Worm (Caenorhabditis elegans) whole organism, L1 larva: Measurements from ENCODE around the gene R05G9.1.

ENCODE experiments used
- C04F5.9 ChIP-seq: sonication (generic microtip); optimal IDR thresholded peaks from 2 replicates; lab custom pipeline; 2016; ENCODE audit warnings: missing genetic modification characterization, missing compliant biosample characterization
- C16A3.4 ChIP-seq: fragments of 150-350 bp; optimal IDR thresholded peaks from 2 replicates; lab custom pipeline; 2014; ENCODE audit warnings: missing biosample characterization, missing genetic modification characterization
- Y116A8C.19 ChIP-seq: sonication (generic microtip); optimal IDR thresholded peaks from 2 replicates; lab custom pipeline; 2016; ENCODE audit warnings: missing compliant biosample characterization, missing genetic modification characterization, borderline replicate concordance
- aha-1 ChIP-seq: fragments of 150-350 bp; optimal IDR thresholded peaks from 2 replicates; lab custom pipeline; 2014; ENCODE audit warnings: missing biosample characterization, missing genetic modification characterization
- aly-2 ChIP-seq: fragments of 150-350 bp; optimal IDR thresholded peaks from 2 replicates; lab custom pipeline; 2014; ENCODE audit warnings: missing biosample characterization, missing genetic modification characterization
- ceh-63 ChIP-seq: fragments of 200-800 bp; sonication (Bioruptor generic); optimal IDR thresholded peaks from 2 replicates; lab custom pipeline; 2018; ENCODE audit warnings: mild to moderate bottlenecking, missing genetic modification characterization, missing compliant biosample characterization
- ceh-8 ChIP-seq: fragments of 200-800 bp; sonication (Bioruptor generic); optimal IDR thresholded peaks from 2 replicates; lab custom pipeline; 2018; ENCODE audit warnings: mild to moderate bottlenecking, missing genetic modification characterization, moderate library complexity, missing compliant biosample characterization
- ceh-82 ChIP-seq, 3 experiments: fragments of 150-350 bp in 1 of 3; sonication (generic microtip) in 2 of 3; optimal IDR thresholded peaks; 2 replicates each; lab custom pipeline; 2014 to 2017; ENCODE audit warnings: missing biosample characterization in 3 of 3, missing genetic modification characterization in 3 of 3
- ceh-90 ChIP-seq: sonication (generic microtip); optimal IDR thresholded peaks from 2 replicates; lab custom pipeline; 2016; ENCODE audit warnings: missing genetic modification characterization, missing compliant biosample characterization
- dsc-1 ChIP-seq: sonication (generic microtip); optimal IDR thresholded peaks from 2 replicates; lab custom pipeline; 2016; ENCODE audit warnings: mild to moderate bottlenecking, missing genetic modification characterization, missing compliant biosample characterization
- efl-1 ChIP-seq, 4 experiments: fragments of 150-350 bp; optimal IDR thresholded peaks in 3 of 4; peaks in 1 of 4; 1 replicate in 1 of 4; 2 replicates in 3 of 4; lab custom pipeline; 2014; ENCODE audit warnings: missing biosample characterization in 2 of 4, missing genetic modification characterization in 2 of 4, missing genetic modification reagents in 2 of 4
- efl-3 ChIP-seq: fragments of 200-800 bp; sonication (Bioruptor generic); optimal IDR thresholded peaks from 2 replicates; lab custom pipeline; 2018; ENCODE audit warnings: mild to moderate bottlenecking, missing genetic modification characterization, missing compliant biosample characterization
- egl-27 ChIP-seq, 2 experiments: fragments of 150-350 bp in 1 of 2; sonication (generic microtip); optimal IDR thresholded peaks; 3 replicates each; lab custom pipeline; 2017 to 2018; ENCODE audit warnings: missing biosample characterization in 2 of 2, missing genetic modification characterization in 2 of 2, missing genetic modification reagents in 2 of 2
- fkh-8 ChIP-seq: sonication (generic microtip); optimal IDR thresholded peaks from 2 replicates; lab custom pipeline; 2016; ENCODE audit warnings: mild to moderate bottlenecking, missing genetic modification characterization, missing compliant biosample characterization
- grh-1 ChIP-seq: fragments of 200-800 bp; sonication (Bioruptor generic); IDR thresholded peaks from 2 replicates; pipeline ENCODE4 v1.3.6; 2022; ENCODE audit warnings: missing genetic modification reagents, missing genetic modification characterization, missing compliant biosample characterization
- hlh-17 ChIP-seq: fragments of 200-800 bp; sonication (Bioruptor generic); optimal IDR thresholded peaks from 2 replicates; lab custom pipeline; 2018; ENCODE audit warnings: missing genetic modification characterization, mild to moderate bottlenecking, missing compliant biosample characterization, moderate library complexity, borderline replicate concordance
- hpl-2 ChIP-seq: fragments of 150-350 bp; optimal IDR thresholded peaks from 2 replicates; lab custom pipeline; 2014; ENCODE audit warnings: missing biosample characterization, missing genetic modification reagents, missing genetic modification characterization
- jun-1 ChIP-seq: fragments of 150-350 bp; optimal IDR thresholded peaks from 2 replicates; lab custom pipeline; 2014; ENCODE audit warnings: missing biosample characterization, missing genetic modification reagents, missing genetic modification characterization
- lin-14 ChIP-seq: fragments of 200-800 bp; sonication (Bioruptor generic); optimal IDR thresholded peaks from 2 replicates; lab custom pipeline; 2018; ENCODE audit warnings: mild to moderate bottlenecking, missing genetic modification characterization, moderate library complexity, missing compliant biosample characterization
- lin-15B ChIP-seq: fragments of 150-350 bp; sonication (generic microtip); optimal IDR thresholded peaks from 3 replicates; lab custom pipeline; 2014; ENCODE audit warnings: missing biosample characterization, missing genetic modification characterization
- lin-35 ChIP-seq, 2 experiments: fragments of 150-350 bp; optimal IDR thresholded peaks; 2 replicates each; lab custom pipeline; 2014; ENCODE audit warnings: missing biosample characterization in 2 of 2, missing genetic modification characterization in 2 of 2, missing genetic modification reagents in 2 of 2
- lir-3 ChIP-seq: sonication (generic microtip); optimal IDR thresholded peaks from 2 replicates; lab custom pipeline; 2016; ENCODE audit warnings: mild to moderate bottlenecking, missing genetic modification characterization, moderate library complexity, missing compliant biosample characterization; ENCODE audit not compliant: poor library complexity
- lsy-2 ChIP-seq, 2 experiments: fragments of 150-350 bp; optimal IDR thresholded peaks; 2 replicates each; lab custom pipeline; 2014; ENCODE audit warnings: missing biosample characterization in 2 of 2, missing genetic modification characterization in 2 of 2
- mab-9 ChIP-seq: fragments of 200-800 bp; sonication (Bioruptor generic); IDR thresholded peaks from 2 replicates; pipeline ENCODE4 v1.3.6; 2022; ENCODE audit warnings: missing genetic modification reagents, missing genetic modification characterization, missing compliant biosample characterization
- mdl-1 ChIP-seq, 2 experiments: fragments of 150-350 bp; optimal IDR thresholded peaks; 2 replicates each; lab custom pipeline; 2014 to 2017; ENCODE audit warnings: missing biosample characterization in 2 of 2, missing genetic modification characterization in 2 of 2, inconsistent platforms in 1 of 2
- mef-2 ChIP-seq: fragments of 150-350 bp; optimal IDR thresholded peaks from 2 replicates; lab custom pipeline; 2014; ENCODE audit warnings: missing biosample characterization, missing genetic modification characterization
- mep-1 ChIP-seq: fragments of 150-350 bp; optimal IDR thresholded peaks from 2 replicates; lab custom pipeline; 2014; ENCODE audit warnings: missing biosample characterization, missing genetic modification characterization
- nhr-11 ChIP-seq: fragments of 150-350 bp; optimal IDR thresholded peaks from 2 replicates; lab custom pipeline; 2014; ENCODE audit warnings: missing biosample characterization, missing genetic modification characterization
- nhr-12 ChIP-seq: sonication (generic microtip); optimal IDR thresholded peaks from 2 replicates; lab custom pipeline; 2017; ENCODE audit warnings: missing biosample characterization, missing genetic modification characterization
- nhr-20 ChIP-seq: sonication (generic microtip); optimal IDR thresholded peaks from 2 replicates; lab custom pipeline; 2016; ENCODE audit warnings: mild to moderate bottlenecking, missing genetic modification characterization, missing compliant biosample characterization
- nhr-28 ChIP-seq: fragments of 150-350 bp; optimal IDR thresholded peaks from 2 replicates; lab custom pipeline; 2014; ENCODE audit warnings: missing biosample characterization, missing genetic modification characterization
- nhr-47 ChIP-seq: sonication (generic microtip); optimal IDR thresholded peaks from 2 replicates; lab custom pipeline; 2016; ENCODE audit warnings: mild to moderate bottlenecking, missing genetic modification characterization, moderate library complexity, missing compliant biosample characterization
- nhr-71 ChIP-seq: sonication (generic microtip); optimal IDR thresholded peaks from 2 replicates; lab custom pipeline; 2016; ENCODE audit warnings: mild to moderate bottlenecking, missing genetic modification characterization, moderate library complexity, missing compliant biosample characterization
- nhr-77 ChIP-seq: fragments of 150-350 bp; optimal IDR thresholded peaks from 2 replicates; lab custom pipeline; 2014; ENCODE audit warnings: missing biosample characterization, missing genetic modification characterization
- nhr-84 ChIP-seq: sonication (generic microtip); optimal IDR thresholded peaks from 2 replicates; lab custom pipeline; 2017; ENCODE audit warnings: missing biosample characterization, missing genetic modification characterization
- nhr-90 ChIP-seq: sonication (generic microtip); optimal IDR thresholded peaks from 2 replicates; lab custom pipeline; 2016; ENCODE audit warnings: mild to moderate bottlenecking, missing genetic modification characterization, missing compliant biosample characterization; ENCODE audit not compliant: poor library complexity
- pax-3 ChIP-seq: fragments of 200-800 bp; sonication (Bioruptor generic); optimal IDR thresholded peaks from 2 replicates; lab custom pipeline; 2018; ENCODE audit warnings: mild to moderate bottlenecking, missing genetic modification characterization, moderate library complexity, missing compliant biosample characterization
- pqm-1 ChIP-seq: sonication (generic microtip); optimal IDR thresholded peaks from 3 replicates; lab custom pipeline; 2017; ENCODE audit warnings: missing biosample characterization, missing genetic modification characterization
- rnt-1 ChIP-seq: sonication (generic microtip); optimal IDR thresholded peaks from 2 replicates; lab custom pipeline; 2016; ENCODE audit warnings: mild to moderate bottlenecking, missing genetic modification characterization, moderate library complexity, missing compliant biosample characterization
- snpc-4 ChIP-seq: fragments of 150-350 bp; optimal IDR thresholded peaks from 2 replicates; lab custom pipeline; 2014; ENCODE audit warnings: missing biosample characterization, missing genetic modification characterization
- sup-37 ChIP-seq: fragments of 200-800 bp; sonication (Bioruptor generic); optimal IDR thresholded peaks from 2 replicates; lab custom pipeline; 2018; ENCODE audit warnings: mild to moderate bottlenecking, missing genetic modification characterization, missing compliant biosample characterization
- tbx-2 ChIP-seq: sonication (generic microtip); optimal IDR thresholded peaks from 2 replicates; lab custom pipeline; 2016; ENCODE audit warnings: missing genetic modification characterization, missing compliant biosample characterization
- tlp-1 ChIP-seq: fragments of 150-350 bp; optimal IDR thresholded peaks from 2 replicates; lab custom pipeline; 2014; ENCODE audit warnings: missing biosample characterization, missing genetic modification characterization
- unc-86 ChIP-seq: sonication (generic microtip); optimal IDR thresholded peaks from 2 replicates; lab custom pipeline; 2016; ENCODE audit warnings: missing genetic modification characterization, missing compliant biosample characterization
- vab-15 ChIP-seq: sonication (generic microtip); optimal IDR thresholded peaks from 2 replicates; lab custom pipeline; 2017; ENCODE audit warnings: missing genotype, mild to moderate bottlenecking, missing genetic modification characterization, missing compliant biosample characterization
- zag-1 ChIP-seq: fragments of 150-350 bp; optimal IDR thresholded peaks from 2 replicates; lab custom pipeline; 2014; ENCODE audit warnings: missing biosample characterization, missing genetic modification characterization

R05G9.1 gene

DNA sequence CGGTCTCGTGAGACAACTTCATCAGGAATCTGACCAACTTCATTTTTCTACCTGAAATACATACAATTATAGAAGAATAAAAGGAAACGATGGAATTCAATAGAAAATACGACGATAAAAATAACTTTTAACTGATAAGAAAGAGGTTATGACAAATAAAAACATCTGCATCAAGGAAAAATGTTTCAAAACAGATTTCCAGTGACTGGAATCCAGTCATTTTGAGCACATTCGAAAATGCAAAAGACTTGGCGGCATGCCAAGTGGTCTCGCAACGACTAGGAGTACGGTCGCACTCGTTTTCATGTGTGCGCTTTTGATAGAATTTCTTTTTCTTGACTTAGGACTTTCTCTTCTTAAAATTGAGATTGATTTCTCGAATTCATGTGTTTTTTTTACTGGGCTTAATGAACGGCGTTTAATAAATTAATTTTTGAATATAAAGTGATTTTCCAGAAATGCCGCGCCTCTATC, 13.2 kb upstream of the R05G9.1 start, which contains the start of the genes snr-3 and rsp-5 (continued):
- TF ChIP-seq egl-27 (tag; optimal IDR thresholded peaks at IDR 0.05; lab: Kevin White, UChicago): no peak
- TF ChIP-seq pax-3: no peak
- TF ChIP-seq aha-1 (tag; lab: Kevin White, UChicago): no peak
- TF ChIP-seq Y116A8C.19 (tag; lab: Kevin White, UChicago): no peak
- TF ChIP-seq pqm-1 (tag; lab: Kevin White, UChicago): no peak
- peak; percentile 68 for TF ChIP-seq nhr-77 (tag; lab: Kevin White, UChicago)
- peak; percentile 61 for TF ChIP-seq mep-1 (tag; lab: Kevin White, UChicago)
- TF ChIP-seq grh-1 (GFP tag; lab: Robert Waterston, UW): peak; percentile 43; the same call in 1 of the 2 replicates
- no peak for TF ChIP-seq ceh-90
- TF ChIP-seq tbx-2 (tag; lab: Kevin White, UChicago): peak; percentile 51
- TF ChIP-seq lir-3 (tag; lab: Kevin White, UChicago): no peak
- TF ChIP-seq nhr-20 (tag; lab: Kevin White, UChicago): peak; percentile 63
- no peak for TF ChIP-seq sup-37 (GFP tag; lab: Kevin White, UChicago)

- TF ChIP-seq ceh-63 (GFP tag; lab: Kevin White, UChicago): no peak
- no peak for TF ChIP-seq zag-1 (tag; lab: Kevin White, UChicago)
- no peak for TF ChIP-seq mdl-1 (tag; optimal IDR thresholded peaks at IDR 0.05; lab: Kevin White, UChicago)
- TF ChIP-seq aly-2 (tag; lab: Kevin White, UChicago): no peak
- TF ChIP-seq mab-9 (GFP tag; lab: Robert Waterston, UW): no peak
- no peak for TF ChIP-seq C16A3.4 (tag; lab: Kevin White, UChicago)
- no peak for TF ChIP-seq nhr-90 (tag; lab: Kevin White, UChicago)
- TF ChIP-seq hpl-2 (GFP tag; lab: Kevin White, UChicago): no peak
- no peak for TF ChIP-seq unc-86
- TF ChIP-seq tlp-1: no peak
Measured at ce11 chrII:6491187-6491586, 11.8 kb upstream of the R05G9.1 start.

ce11 chrII:6491817-6492452, 11.0 kb upstream of the R05G9.1 start, which contains the start of the genes T28D9.11 and T28D9.1:
Gene T28D9.11 (minus strand): TSS chrII:6491993.
Gene T28D9.1 (plus strand): TSS chrII:6492402.
- peak; percentile 12 for TF ChIP-seq C16A3.4 (tag; lab: Kevin White, UChicago)
- no peak for TF ChIP-seq nhr-28 (tag; lab: Kevin White, UChicago)
- no peak for TF ChIP-seq nhr-84 (tag; lab: Kevin White, UChicago)
- no peak for TF ChIP-seq egl-27 (tag; optimal IDR thresholded peaks at IDR 0.05; lab: Kevin White, UChicago)
- peak; percentile 18 for TF ChIP-seq tbx-2 (tag; lab: Kevin White, UChicago)
- no peak for TF ChIP-seq zag-1 (tag; lab: Kevin White, UChicago)
- no peak for TF ChIP-seq aly-2 (tag; lab: Kevin White, UChicago)
- peak; percentile 56 for TF ChIP-seq nhr-47 (tag; lab: Kevin White, UChicago)
- TF ChIP-seq efl-3: no peak
- TF ChIP-seq vab-15 (tag; lab: Kevin White, UChicago): no peak
- TF ChIP-seq lin-35 (GFP tag; optimal IDR thresholded peaks at IDR 0.05; lab: Kevin White, UChicago): peak in 1 of 2 experiments; percentile 56
- TF ChIP-seq mef-2 (tag; lab: Kevin White, UChicago): no peak
- peak; percentile 88 for TF ChIP-seq lin-14
- TF ChIP-seq hpl-2 (GFP tag; lab: Kevin White, UChicago): no peak
- no peak for TF ChIP-seq nhr-12 (tag; lab: Kevin White, UChicago)
- TF ChIP-seq ceh-82 (tag; optimal IDR thresholded peaks at IDR 0.05; lab: Kevin White, UChicago): peak in 2 of 3 experiments; percentile 56 to 81
- TF ChIP-seq fkh-8 (tag; lab: Kevin White, UChicago): peak; percentile 87
- TF ChIP-seq C04F5.9: no peak
- no peak for TF ChIP-seq jun-1
- TF ChIP-seq nhr-11 (tag; lab: Kevin White, UChicago): no peak
- TF ChIP-seq pax-3: no peak
- no peak for TF ChIP-seq pqm-1 (tag; lab: Kevin White, UChicago)
- TF ChIP-seq snpc-4 (tag; lab: Kevin White, UChicago): peak; percentile 80
- peak; percentile 38 to 55 for TF ChIP-seq efl-1 (optimal IDR thresholded peaks at IDR 0.05; lab: Kevin White, UChicago)
- TF ChIP-seq efl-1 (GFP tag; optimal IDR thresholded peaks at IDR 0.05 in 1 of 2; lab: Kevin White, UChicago): peak in 1 of 2 experiments; percentile 32
- peak; percentile 18 for TF ChIP-seq dsc-1 (tag; lab: Kevin White, UChicago)
- no peak for TF ChIP-seq hlh-17 (GFP tag; lab: Kevin White, UChicago)
- no peak for TF ChIP-seq ceh-8
- no peak for TF ChIP-seq Y116A8C.19 (tag; lab: Kevin White, UChicago)
- TF ChIP-seq lsy-2 (tag; optimal IDR thresholded peaks at IDR 0.05; lab: Kevin White, UChicago): peak; percentile 46 to 71
- TF ChIP-seq nhr-71: peak; percentile 55
- TF ChIP-seq rnt-1 (tag; lab: Kevin White, UChicago): peak; percentile 58
- TF ChIP-seq lin-15B: no peak
